Worm (Caenorhabditis elegans) whole organism, L3 larva: ENCODE results near the gene srbc-59.

Experiments
- R02D3.7 ChIP-seq: fragments of 150-350 bp; optimal IDR thresholded peaks from 2 replicates; lab custom pipeline; 2014; ENCODE audit warnings: missing biosample characterization, missing genetic modification characterization
- ZK546.5 ChIP-seq: sonication (generic microtip); optimal IDR thresholded peaks from 2 replicates; lab custom pipeline; 2017; ENCODE audit warnings: missing biosample characterization, missing genetic modification characterization
- aly-2 ChIP-seq: fragments of 150-350 bp; optimal IDR thresholded peaks from 2 replicates; lab custom pipeline; 2014; ENCODE audit warnings: missing biosample characterization, missing genetic modification characterization
- ama-1 ChIP-seq: fragments of 150-350 bp; optimal IDR thresholded peaks from 2 replicates; lab custom pipeline; 2018
- ceh-16 ChIP-seq: sonication (generic microtip); optimal IDR thresholded peaks from 2 replicates; lab custom pipeline; 2017; ENCODE audit warnings: missing biosample characterization, missing genetic modification characterization
- ceh-28 ChIP-seq: fragments of 150-350 bp; optimal IDR thresholded peaks from 2 replicates; lab custom pipeline; 2014; ENCODE audit warnings: missing biosample characterization, missing genetic modification reagents, missing genetic modification characterization
- ceh-82 ChIP-seq: fragments of 150-350 bp; optimal IDR thresholded peaks from 2 replicates; lab custom pipeline; 2014; ENCODE audit warnings: missing biosample characterization, missing genetic modification characterization
- ceh-9 ChIP-seq: sonication (generic microtip); optimal IDR thresholded peaks from 2 replicates; lab custom pipeline; 2018; ENCODE audit warnings: missing biosample characterization, missing genetic modification characterization
- daf-12 ChIP-seq: fragments of 150-350 bp; optimal IDR thresholded peaks from 2 replicates; lab custom pipeline; 2014; ENCODE audit warnings: missing biosample characterization, missing genetic modification reagents, missing genetic modification characterization
- egl-27 ChIP-seq: sonication (generic microtip); optimal IDR thresholded peaks from 4 replicates; lab custom pipeline; 2017; ENCODE audit warnings: missing biosample characterization, missing genetic modification reagents, missing genetic modification characterization
- egl-5 ChIP-seq: fragments of 150-350 bp; optimal IDR thresholded peaks from 2 replicates; lab custom pipeline; 2017; ENCODE audit warnings: missing biosample characterization, missing genetic modification reagents, missing genetic modification characterization, inconsistent platforms
- elt-1 ChIP-seq: fragments of 150-350 bp; optimal IDR thresholded peaks from 2 replicates; lab custom pipeline; 2014; ENCODE audit warnings: missing biosample characterization, missing genetic modification characterization
- elt-2 ChIP-seq: sonication (generic microtip); optimal IDR thresholded peaks from 2 replicates; lab custom pipeline; 2016; ENCODE audit warnings: missing genetic modification reagents, mild to moderate bottlenecking, missing genetic modification characterization, missing compliant biosample characterization
- elt-3 ChIP-seq, 3 experiments: fragments of 150-350 bp in 1 of 3; sonication (generic microtip) in 2 of 3; optimal IDR thresholded peaks; 2 replicates in 2 of 3; 4 replicates in 1 of 3; lab custom pipeline; 2014 to 2017; ENCODE audit warnings: missing biosample characterization in 3 of 3, missing genetic modification characterization in 3 of 3
- eor-1 ChIP-seq, 2 experiments: fragments of 150-350 bp; optimal IDR thresholded peaks; 2 replicates each; lab custom pipeline; 2014 to 2018; ENCODE audit warnings: missing biosample characterization in 2 of 2, missing genetic modification characterization in 2 of 2
- fkh-10 ChIP-seq: sonication (generic microtip); optimal IDR thresholded peaks from 2 replicates; lab custom pipeline; 2017; ENCODE audit warnings: missing biosample characterization, missing genetic modification reagents, missing genetic modification characterization
- fkh-2 ChIP-seq: fragments of 150-350 bp; optimal IDR thresholded peaks from 2 replicates; lab custom pipeline; 2014; ENCODE audit warnings: missing biosample characterization, missing genetic modification reagents, missing genetic modification characterization
- fos-1 ChIP-seq: fragments of 150-350 bp; optimal IDR thresholded peaks from 2 replicates; lab custom pipeline; 2014; ENCODE audit warnings: missing biosample characterization, missing genetic modification characterization
- hmg-11 ChIP-seq: sonication (generic microtip); optimal IDR thresholded peaks from 2 replicates; lab custom pipeline; 2016; ENCODE audit warnings: missing genetic modification characterization, missing compliant biosample characterization
- jun-1 ChIP-seq: fragments of 150-350 bp; optimal IDR thresholded peaks from 2 replicates; lab custom pipeline; 2014; ENCODE audit warnings: missing biosample characterization, missing genetic modification reagents, missing genetic modification characterization
- lin-15B ChIP-seq: fragments of 150-350 bp; optimal IDR thresholded peaks from 2 replicates; lab custom pipeline; 2014; ENCODE audit warnings: missing biosample characterization, missing genetic modification characterization
- lin-39 ChIP-seq: fragments of 150-350 bp; optimal IDR thresholded peaks from 2 replicates; lab custom pipeline; 2018; ENCODE audit warnings: missing biosample characterization, missing genetic modification reagents, missing genetic modification characterization
- lsy-12 ChIP-seq: sonication (generic microtip); optimal IDR thresholded peaks from 2 replicates; lab custom pipeline; 2016; ENCODE audit warnings: mild to moderate bottlenecking, missing genetic modification characterization, missing compliant biosample characterization
- mdl-1 ChIP-seq: fragments of 150-350 bp; optimal IDR thresholded peaks from 2 replicates; lab custom pipeline; 2014; ENCODE audit warnings: missing biosample characterization, missing genetic modification characterization
- mml-1 ChIP-seq: fragments of 150-350 bp; sonication (generic microtip); optimal IDR thresholded peaks from 3 replicates; lab custom pipeline; 2014; ENCODE audit warnings: missing biosample characterization, missing genetic modification characterization
- nfya-1 ChIP-seq: sonication (generic microtip); optimal IDR thresholded peaks from 2 replicates; lab custom pipeline; 2017; ENCODE audit warnings: missing genetic modification characterization, mild to moderate bottlenecking, missing compliant biosample characterization, antibody characterized with exemption, moderate library complexity; ENCODE audit not compliant: insufficient read depth
- nhr-11 ChIP-seq: fragments of 150-350 bp; optimal IDR thresholded peaks from 2 replicates; lab custom pipeline; 2014; ENCODE audit warnings: missing biosample characterization, missing genetic modification characterization
- nhr-12 ChIP-seq: fragments of 150-350 bp; optimal IDR thresholded peaks from 2 replicates; lab custom pipeline; 2014; ENCODE audit warnings: missing biosample characterization, missing genetic modification characterization
- nhr-23 ChIP-seq: fragments of 150-350 bp; optimal IDR thresholded peaks from 2 replicates; lab custom pipeline; 2014; ENCODE audit warnings: missing biosample characterization, missing genetic modification reagents, missing genetic modification characterization
- nhr-237 ChIP-seq: fragments of 150-350 bp; optimal IDR thresholded peaks from 2 replicates; lab custom pipeline; 2014; ENCODE audit warnings: missing biosample characterization, missing genetic modification characterization
- nhr-25 ChIP-seq: sonication (generic microtip); optimal IDR thresholded peaks from 2 replicates; lab custom pipeline; 2017; ENCODE audit warnings: missing biosample characterization, missing genetic modification characterization
- nhr-28 ChIP-seq: fragments of 150-350 bp; optimal IDR thresholded peaks from 2 replicates; lab custom pipeline; 2014; ENCODE audit warnings: missing biosample characterization, missing genetic modification characterization
- nhr-43 ChIP-seq: sonication (generic microtip); optimal IDR thresholded peaks from 2 replicates; lab custom pipeline; 2016; ENCODE audit warnings: mild to moderate bottlenecking, missing genetic modification characterization, missing compliant biosample characterization; ENCODE audit not compliant: poor library complexity, severe bottlenecking
- nhr-67 ChIP-seq: fragments of 150-350 bp; optimal IDR thresholded peaks from 2 replicates; lab custom pipeline; 2014; ENCODE audit warnings: missing biosample characterization, missing genetic modification characterization
- nhr-76 ChIP-seq: fragments of 150-350 bp; sonication (generic microtip); optimal IDR thresholded peaks from 5 replicates; lab custom pipeline; 2014; ENCODE audit warnings: missing biosample characterization, missing genetic modification characterization
- nhr-77 ChIP-seq: fragments of 150-350 bp; optimal IDR thresholded peaks from 2 replicates; lab custom pipeline; 2014; ENCODE audit warnings: missing biosample characterization, missing genetic modification characterization
- pha-4 ChIP-seq: fragments of 150-350 bp; optimal IDR thresholded peaks from 2 replicates; lab custom pipeline; 2014; ENCODE audit warnings: missing biosample characterization, missing genetic modification reagents, missing genetic modification characterization
- pqm-1 ChIP-seq: fragments of 150-350 bp; optimal IDR thresholded peaks from 2 replicates; lab custom pipeline; 2017; ENCODE audit warnings: missing biosample characterization, missing genetic modification characterization, inconsistent platforms
- sea-2 ChIP-seq: fragments of 150-350 bp; sonication (generic microtip); optimal IDR thresholded peaks from 4 replicates; lab custom pipeline; 2014; ENCODE audit warnings: missing biosample characterization, missing genetic modification reagents, missing genetic modification characterization
- skn-1 ChIP-seq: fragments of 150-350 bp; optimal IDR thresholded peaks from 2 replicates; lab custom pipeline; 2014; ENCODE audit warnings: missing biosample characterization, missing genetic modification characterization
- snpc-4 ChIP-seq: fragments of 150-350 bp; optimal IDR thresholded peaks from 2 replicates; lab custom pipeline; 2014; ENCODE audit warnings: missing biosample characterization, missing genetic modification characterization
- tbx-2 ChIP-seq: sonication (generic microtip); optimal IDR thresholded peaks from 2 replicates; lab custom pipeline; 2016; ENCODE audit warnings: mild to moderate bottlenecking, missing genetic modification characterization, missing compliant biosample characterization
- unc-39 ChIP-seq: sonication (generic microtip); optimal IDR thresholded peaks from 4 replicates; lab custom pipeline; 2017; ENCODE audit warnings: missing biosample characterization, missing genetic modification characterization
- unc-62 ChIP-seq: fragments of 150-350 bp; sonication (generic microtip); optimal IDR thresholded peaks from 4 replicates; lab custom pipeline; 2014; ENCODE audit warnings: missing biosample characterization, missing genetic modification reagents, missing genetic modification characterization
- zag-1 ChIP-seq: fragments of 150-350 bp; optimal IDR thresholded peaks from 2 replicates; lab custom pipeline; 2014; ENCODE audit warnings: missing biosample characterization, missing genetic modification characterization
- ztf-11 ChIP-seq: fragments of 150-350 bp; optimal IDR thresholded peaks from 2 replicates; lab custom pipeline; 2014; ENCODE audit warnings: missing biosample characterization, missing genetic modification characterization
- ztf-4 ChIP-seq: fragments of 150-350 bp; optimal IDR thresholded peaks from 2 replicates; lab custom pipeline; 2014; ENCODE audit warnings: missing biosample characterization, missing genetic modification characterization

Gene srbc-59

DNA sequence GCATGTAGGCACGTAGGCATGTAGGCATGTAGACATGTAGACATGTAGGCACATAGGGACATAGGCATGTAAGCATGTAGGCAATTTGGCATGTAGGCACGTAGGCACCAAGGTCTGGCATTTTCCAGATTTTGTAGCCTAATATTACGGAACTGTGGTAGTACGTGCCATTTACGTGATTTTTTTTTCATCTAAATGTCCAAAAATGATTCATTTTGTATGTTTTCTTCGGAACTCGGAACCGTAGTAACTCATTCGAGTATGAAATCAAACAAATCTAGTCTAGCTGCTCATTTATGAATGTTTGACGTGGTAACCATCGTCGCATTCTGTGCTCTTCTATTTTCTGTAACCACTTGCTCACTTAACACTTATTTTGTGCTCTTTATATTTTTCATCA is at the start of gene srbc-59:
Gene srbc-59, plus strand, starts transcription at position 301 of the 400 bp plus-strand sequence.
- TF ChIP-seq ceh-28 (tag; lab: Kevin White, UChicago) = no peak
- no peak for TF ChIP-seq daf-12 (tag; lab: Kevin White, UChicago)
- TF ChIP-seq nhr-25 (tag; lab: Kevin White, UChicago) = no peak
- no peak for TF ChIP-seq nhr-11 (tag; lab: Kevin White, UChicago)
- TF ChIP-seq egl-5 = no peak
- TF ChIP-seq ceh-16 (tag; lab: Kevin White, UChicago) = no peak
- TF ChIP-seq elt-3 (tag; optimal IDR thresholded peaks at IDR 0.05; lab: Kevin White, UChicago) = no peak
- TF ChIP-seq nhr-67 (tag; lab: Kevin White, UChicago) = no peak
- TF ChIP-seq ztf-4 (tag; lab: Kevin White, UChicago) = no peak
- TF ChIP-seq fkh-10 (GFP tag; lab: Kevin White, UChicago) = no peak
- TF ChIP-seq skn-1 = no peak
- TF ChIP-seq lsy-12 = no peak
- TF ChIP-seq fos-1 (tag; lab: Kevin White, UChicago) = no peak
- TF ChIP-seq nhr-77 (tag; lab: Kevin White, UChicago) = no peak
- TF ChIP-seq elt-1 (tag; lab: Kevin White, UChicago) = no peak
- no peak for TF ChIP-seq unc-62 (GFP tag; lab: Kevin White, UChicago)
- no peak for TF ChIP-seq ceh-9

DNA sequence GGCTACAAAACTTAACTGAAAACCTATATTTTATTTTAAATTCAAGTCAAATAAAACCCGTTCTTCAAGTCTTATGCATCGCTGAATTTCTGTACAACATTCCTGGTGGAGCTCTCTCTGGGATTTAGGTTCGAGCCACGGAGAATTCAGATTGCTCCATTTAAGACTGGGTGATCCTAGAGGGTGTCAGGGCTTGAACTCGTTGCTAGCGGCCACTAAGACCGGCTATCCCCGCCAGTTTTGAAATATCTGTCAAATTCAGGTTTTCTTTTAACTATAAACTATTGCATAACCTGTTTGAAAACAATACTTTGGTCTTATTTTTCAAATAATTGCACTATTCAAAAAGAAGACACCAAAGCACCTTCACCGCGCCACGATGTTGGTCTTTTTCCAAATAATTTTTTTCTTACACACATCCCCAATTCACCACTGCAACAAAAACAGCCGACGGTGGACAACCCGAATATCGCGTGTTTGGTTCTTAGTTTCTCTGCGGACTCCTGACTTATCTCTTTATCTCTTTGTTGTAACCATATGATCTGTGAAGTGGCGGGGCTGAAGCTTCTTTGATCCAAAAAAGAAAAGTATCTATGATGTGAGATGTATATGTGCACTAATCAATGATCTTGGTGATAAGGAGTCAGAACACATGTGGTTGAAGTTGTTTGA is 49.5 kb upstream of the srbc-59 start:
- TF ChIP-seq nhr-237 (tag; lab: Kevin White, UChicago) = no peak
- TF ChIP-seq mdl-1 (tag; lab: Kevin White, UChicago) = peak; percentile 38
- TF ChIP-seq nhr-25 (tag; lab: Kevin White, UChicago) = peak; percentile 46
- TF ChIP-seq jun-1 (tag; lab: Kevin White, UChicago) = no peak
- peak; percentile 50 for TF ChIP-seq ama-1
- TF ChIP-seq fos-1 (tag; lab: Kevin White, UChicago) = no peak
- TF ChIP-seq nhr-28 (tag; lab: Kevin White, UChicago) = no peak
- TF ChIP-seq daf-12 (tag; lab: Kevin White, UChicago) = no peak
- TF ChIP-seq skn-1 = no peak
- TF ChIP-seq unc-39 (tag; lab: Kevin White, UChicago) = no peak
- TF ChIP-seq sea-2 (GFP tag; lab: Kevin White, UChicago) = no peak
- TF ChIP-seq aly-2 (tag; lab: Kevin White, UChicago) = no peak
- no peak for TF ChIP-seq elt-1 (tag; lab: Kevin White, UChicago)
- TF ChIP-seq nhr-67 (tag; lab: Kevin White, UChicago) = no peak
- TF ChIP-seq lin-15B (tag; lab: Kevin White, UChicago) = no peak
- TF ChIP-seq nhr-23 (tag; lab: Kevin White, UChicago) = peak; percentile 19
- peak; percentile 49 for TF ChIP-seq nfya-1 (tag; lab: Kevin White, UChicago)
- TF ChIP-seq nhr-43 (tag; lab: Kevin White, UChicago) = peak; percentile 57
- no peak for TF ChIP-seq ceh-28 (tag; lab: Kevin White, UChicago)
- TF ChIP-seq egl-5 = peak; percentile 31
- no peak for TF ChIP-seq nhr-12
- no peak for TF ChIP-seq tbx-2
- no peak for TF ChIP-seq ztf-11 (tag; lab: Kevin White, UChicago)
- peak; percentile 53 for TF ChIP-seq pha-4 (tag; lab: Kevin White, UChicago)
- TF ChIP-seq egl-27 (tag; lab: Kevin White, UChicago) = no peak
- no peak for TF ChIP-seq nhr-11 (tag; lab: Kevin White, UChicago)
- no peak for TF ChIP-seq nhr-76
- no peak for TF ChIP-seq eor-1 (tag; optimal IDR thresholded peaks at IDR 0.05; lab: Kevin White, UChicago)
- no peak for TF ChIP-seq elt-3 (tag; optimal IDR thresholded peaks at IDR 0.05; lab: Kevin White, UChicago)
- TF ChIP-seq R02D3.7 (tag; lab: Kevin White, UChicago) = no peak
- no peak for TF ChIP-seq lin-39 (tag; lab: Kevin White, UChicago)
- no peak for TF ChIP-seq ceh-82 (tag; lab: Kevin White, UChicago)
- peak; percentile 77 for TF ChIP-seq elt-2 (tag; lab: Kevin White, UChicago)
- TF ChIP-seq snpc-4 (tag; lab: Kevin White, UChicago) = peak; percentile 5
- TF ChIP-seq lsy-12 = peak; percentile 7
- TF ChIP-seq fkh-10 (GFP tag; lab: Kevin White, UChicago) = no peak
- no peak for TF ChIP-seq nhr-77 (tag; lab: Kevin White, UChicago)
- TF ChIP-seq mml-1 = no peak
- no peak for TF ChIP-seq zag-1 (tag; lab: Kevin White, UChicago)
- TF ChIP-seq hmg-11 (tag; lab: Kevin White, UChicago) = no peak
- no peak for TF ChIP-seq ceh-16 (tag; lab: Kevin White, UChicago)
- no peak for TF ChIP-seq ztf-4 (tag; lab: Kevin White, UChicago)
- TF ChIP-seq fkh-2 = no peak
- peak; percentile 65 for TF ChIP-seq pqm-1 (tag; lab: Kevin White, UChicago)
- no peak for TF ChIP-seq ZK546.5 (tag; lab: Kevin White, UChicago)
- TF ChIP-seq ceh-9 = no peak
- TF ChIP-seq unc-62 (GFP tag; lab: Kevin White, UChicago) = no peak
